Fruit fly (Drosophila melanogaster): Measurements from ENCODE around the gene Grp170.
A peak's percentile ranks its signal among the peaks of the same experiment; 100 is the strongest.

Gene Grp170

DNA sequence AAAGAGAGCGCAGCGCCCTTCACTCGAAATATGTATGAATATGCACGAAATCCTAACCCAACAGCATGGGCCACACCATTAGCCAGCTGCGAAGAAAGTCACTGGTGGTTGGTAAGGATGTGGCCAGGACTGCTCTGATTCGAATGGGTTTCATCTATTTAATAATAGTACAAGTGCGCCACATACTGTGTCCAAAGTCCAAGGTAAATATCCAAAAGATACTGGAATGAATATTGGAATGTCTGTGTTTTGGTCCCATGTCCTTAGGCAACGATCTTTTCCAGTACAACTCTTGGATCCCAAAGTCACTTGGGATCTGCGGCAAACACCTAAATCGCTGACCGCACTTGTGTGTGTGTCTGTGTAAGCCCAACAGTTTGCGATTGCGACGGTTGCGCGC is 31.4 kb upstream of the Grp170 start (continued):
- TF ChIP-seq zen (tag; optimal IDR thresholded peaks at IDR 0.05) (peak; percentile 33), lbe (GFP tag; optimal IDR thresholded peaks at IDR 0.05) (peak; percentile 37), Antp (GFP tag; optimal IDR thresholded peaks at IDR 0.05) (peak; percentile 59), Mad (GFP tag; optimal IDR thresholded peaks at IDR 0.05) (peak; percentile 44), abd-A (tag; optimal IDR thresholded peaks at IDR 0.05) (no peak), Kr (GFP tag; optimal IDR thresholded peaks at IDR 0.05) (no peak), CG8944 (GFP tag; optimal IDR thresholded peaks at IDR 0.05) (peak; percentile 37), Mes4 (GFP tag; optimal IDR thresholded peaks at IDR 0.05) (peak; percentile 36), ewg (GFP tag; optimal IDR thresholded peaks at IDR 0.05) (peak; percentile 42), CG12104 (GFP tag; optimal IDR thresholded peaks at IDR 0.05) (peak; percentile 46), Jarid2 (GFP tag; optimal IDR thresholded peaks at IDR 0.05) (peak; percentile 1), jing (GFP tag; optimal IDR thresholded peaks at IDR 0.05) (peak; percentile 39), dati (GFP tag; IDR thresholded peaks at IDR 0.05) (0 out of 2 replicates have a peak, but pooled peaks have one; percentile 51), CG14860 (GFP tag; IDR thresholded peaks at IDR 0.05; ENCODE audit: partially characterized antibody) (no peak), Hr39 (optimal IDR thresholded peaks at IDR 0.05) (no peak), ro (GFP tag; IDR thresholded peaks at IDR 0.05) (no peak), gem (tag; optimal IDR thresholded peaks at IDR 0.05) (peak; percentile 73), CG1603 (tag; optimal IDR thresholded peaks at IDR 0.05) (peak; percentile 79), CG11504 (tag; optimal IDR thresholded peaks at IDR 0.05) (peak; percentile 82), ken (GFP tag; IDR thresholded peaks at IDR 0.05) (peak; percentile 38; the same call in 1 of the 3 replicates), yki (optimal IDR thresholded peaks at IDR 0.05) (no peak), psq (GFP tag; optimal IDR thresholded peaks at IDR 0.05) (peak; percentile 13), Hey (tag; optimal IDR thresholded peaks at IDR 0.05) (no peak), Sox100B (GFP tag; optimal IDR thresholded peaks at IDR 0.05) (peak; percentile 78), CG7556 (GFP tag; optimal IDR thresholded peaks at IDR 0.05) (peak; percentile 77), sim (GFP tag; IDR thresholded peaks at IDR 0.05) (peak; percentile 41; the same call in 1 of the 2 replicates), lov (optimal IDR thresholded peaks at IDR 0.05) (no peak), lov (GFP tag; IDR thresholded peaks at IDR 0.05) (no peak), Oaz (GFP tag; IDR thresholded peaks at IDR 0.05) (no peak), Doc3 (GFP tag; IDR thresholded peaks at IDR 0.05; ENCODE audit: partially characterized antibody) (no peak), br (optimal IDR thresholded peaks at IDR 0.05) (no peak), gsb (GFP tag; IDR thresholded peaks at IDR 0.05) (peak; percentile 43; the same call in 1 of the 2 replicates), CG7372 (GFP tag; IDR thresholded peaks at IDR 0.05) (0 out of 2 replicates have a peak, but pooled peaks have one; percentile 40), CG18764 (GFP tag; optimal IDR thresholded peaks at IDR 0.05) (peak; percentile 28), pros (GFP tag; optimal IDR thresholded peaks at IDR 0.05) (no peak), chm (GFP tag; IDR thresholded peaks at IDR 0.05) (0 out of 2 replicates have a peak, but pooled peaks have one; percentile 19), ase (GFP tag; IDR thresholded peaks at IDR 0.05) (peak; percentile 53; the same call in 2 of the 3 replicates), corto (GFP tag; optimal IDR thresholded peaks at IDR 0.05) (peak; percentile 18), CG12236 (GFP tag; optimal IDR thresholded peaks at IDR 0.05) (peak; percentile 17), wor (GFP tag; IDR thresholded peaks at IDR 0.05) (peak; percentile 22; the same call in 1 of the 2 replicates), B-H1 (GFP tag; IDR thresholded peaks at IDR 0.05) (peak; percentile 51; the same call in 2 of the 3 replicates), CG5180 (GFP tag; optimal IDR thresholded peaks at IDR 0.05) (peak; percentile 50), pum (GFP tag; optimal IDR thresholded peaks at IDR 0.05) (peak; percentile 23), Awh (GFP tag; IDR thresholded peaks at IDR 0.05) (peak; percentile 71), lilli (GFP tag; optimal IDR thresholded peaks at IDR 0.05) (peak; percentile 58), CG14965 (GFP tag; optimal IDR thresholded peaks at IDR 0.05; ENCODE audit: borderline replicate concordance) (peak; percentile 12), Optix (GFP tag; IDR thresholded peaks at IDR 0.05) (peak; percentile 56; the same call in 1 of the 3 replicates), chif (GFP tag; optimal IDR thresholded peaks at IDR 0.05) (peak; percentile 22 to 40), CG2875 (GFP tag; optimal IDR thresholded peaks at IDR 0.05) (peak; percentile 10), mld (GFP tag; IDR thresholded peaks at IDR 0.05; ENCODE audit: partially characterized antibody) (no peak), CG10462 (GFP tag; optimal IDR thresholded peaks at IDR 0.05) (no peak), CG17385 (GFP tag; optimal IDR thresholded peaks at IDR 0.05) (no peak)

All from whole organism, embryonic.